Worm (Caenorhabditis elegans) whole organism, L4/young adult: Measurements from ENCODE around the gene Y49E10.27.

Experiments used
- W03F9.2 ChIP-seq: fragments of 150-350 bp; optimal IDR thresholded peaks from 2 replicates; lab custom pipeline; 2014; ENCODE audit warnings: missing biosample characterization, missing genetic modification characterization
- dao-5 ChIP-seq: sonication (generic microtip); optimal IDR thresholded peaks from 2 replicates; lab custom pipeline; 2016; ENCODE audit warnings: missing genotype, missing genetic modification characterization, moderate library complexity, missing compliant biosample characterization
- him-1 ChIP-seq: sonication (generic microtip); optimal IDR thresholded peaks from 2 replicates; lab custom pipeline; 2016; ENCODE audit warnings: missing genotype, missing genetic modification reagents, missing genetic modification characterization, missing compliant biosample characterization

- TF ChIP-seq W03F9.2 (tag; lab: Kevin White, UChicago), result no peak
- TF ChIP-seq him-1 (tag; lab: Kevin White, UChicago), result no peak
- TF ChIP-seq dao-5 (tag; lab: Kevin White, UChicago), result no peak
These were observed 50.2 kb downstream of the Y49E10.27 start, which contains the start of gene arrd-16 for ce11 chrIII:12484432-12484831.
